Worm (Caenorhabditis elegans): ENCODE measurements around the gene cdc-25.2.
A peak's percentile ranks its signal among the peaks of the same experiment; 100 is the strongest.

cdc-25.2 gene

DNA sequence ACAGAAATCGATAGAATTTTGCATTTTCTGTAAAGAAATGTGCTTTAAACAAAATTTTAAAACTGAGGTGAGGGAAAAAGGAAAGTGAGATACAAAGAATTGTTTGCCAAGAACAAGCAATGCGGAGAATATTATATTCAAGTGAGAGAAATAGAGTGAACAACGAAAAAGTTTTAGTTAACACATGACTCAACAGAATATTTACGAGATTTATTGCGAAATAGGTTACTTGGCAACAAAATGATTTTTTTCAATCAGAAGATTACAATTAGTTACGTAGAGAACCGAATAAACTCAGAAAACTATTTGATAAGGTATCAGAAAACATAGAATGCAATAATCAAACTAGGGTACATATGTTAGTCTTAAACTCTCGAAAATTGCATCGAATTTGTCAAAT is 54.6 kb downstream of the cdc-25.2 start, which contains the start of gene nhr-117:
TSS of gene nhr-117 (minus strand) at position 27 of the 400 bp plus-strand sequence.
- TF ChIP-seq C34F6.9 (tag; optimal IDR thresholded peaks at IDR 0.05) = peak; percentile 53
- no peak for TF ChIP-seq unc-62 (GFP tag; optimal IDR thresholded peaks at IDR 0.05)
- TF ChIP-seq nhr-129 (tag; optimal IDR thresholded peaks at IDR 0.05) = peak; percentile 27
- TF ChIP-seq gmeb-1 (tag; optimal IDR thresholded peaks at IDR 0.05) = peak; percentile 5

DNA sequence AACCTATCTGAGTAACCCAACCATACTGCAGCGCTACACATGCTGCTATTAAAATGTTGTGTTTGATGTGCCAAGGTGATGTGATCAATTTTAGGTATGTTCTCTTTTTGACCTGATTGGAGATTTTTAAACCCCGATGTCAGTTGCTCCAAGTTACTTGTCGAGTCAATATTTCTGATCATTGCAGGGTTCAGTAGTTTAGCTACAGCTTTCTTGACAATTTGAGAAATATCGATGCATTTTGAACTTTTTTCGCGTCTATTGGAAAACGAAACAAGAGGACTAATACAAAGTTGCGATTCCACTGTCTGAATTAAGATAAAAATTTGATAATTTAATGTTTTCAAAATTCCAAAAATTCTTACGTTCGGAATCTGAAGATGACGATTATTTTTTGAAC is 56.6 kb downstream of the cdc-25.2 start:
- TF ChIP-seq nhr-6 (tag; optimal IDR thresholded peaks at IDR 0.05) = no peak
- TF ChIP-seq dmd-4 (tag; optimal IDR thresholded peaks at IDR 0.05) = no peak

DNA sequence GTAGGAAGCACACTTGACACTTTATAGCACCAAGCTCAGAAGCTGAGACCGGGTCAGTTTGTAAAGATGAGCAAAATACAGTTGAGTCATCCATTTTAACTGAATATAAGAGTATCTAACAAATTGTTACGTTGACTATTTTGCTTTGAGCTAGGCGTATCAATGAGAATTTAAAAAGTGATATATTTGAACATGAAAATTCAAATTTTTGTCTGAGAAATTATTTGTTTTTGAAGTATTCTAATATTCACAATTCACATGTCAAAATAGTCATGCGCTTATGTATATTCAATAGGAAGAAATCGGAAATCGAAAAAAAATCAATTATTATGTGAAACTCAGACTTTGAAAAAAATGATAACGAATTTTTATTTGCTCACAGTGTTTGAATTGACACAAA is 57.5 kb downstream of the cdc-25.2 start, which contains the start of gene nhr-110:
TSS of gene nhr-110 (minus strand) at position 101 of the 400 bp plus-strand sequence.
- TF ChIP-seq nhr-12 (tag; optimal IDR thresholded peaks at IDR 0.05) (no peak), peb-1 (tag; optimal IDR thresholded peaks at IDR 0.05) (no peak), sma-9 (GFP tag; optimal IDR thresholded peaks at IDR 0.05) (no peak), sma-9 (tag; optimal IDR thresholded peaks at IDR 0.05) (no peak), crh-2 (tag; optimal IDR thresholded peaks at IDR 0.05) (no peak), alr-1 (tag; optimal IDR thresholded peaks at IDR 0.05) (no peak), blmp-1 (tag; optimal IDR thresholded peaks at IDR 0.05; ENCODE audit: insufficient read depth) (no peak), nhr-77 (tag; optimal IDR thresholded peaks at IDR 0.05) (no peak), lin-39 (tag; optimal IDR thresholded peaks at IDR 0.05) (no peak), ceh-82 (tag; optimal IDR thresholded peaks at IDR 0.05) (no peak), nhr-25 (tag; optimal IDR thresholded peaks at IDR 0.05) (no peak), nhr-10 (tag; optimal IDR thresholded peaks at IDR 0.05) (no peak), mdl-1 (tag; optimal IDR thresholded peaks at IDR 0.05) (no peak), F13H6.1 (tag; optimal IDR thresholded peaks at IDR 0.05) (no peak), gmeb-1 (tag; optimal IDR thresholded peaks at IDR 0.05) (no peak), skn-1 (tag; optimal IDR thresholded peaks at IDR 0.05) (no peak), ceh-16 (tag; optimal IDR thresholded peaks at IDR 0.05) (no peak), nhr-11 (tag; optimal IDR thresholded peaks at IDR 0.05) (no peak)

DNA sequence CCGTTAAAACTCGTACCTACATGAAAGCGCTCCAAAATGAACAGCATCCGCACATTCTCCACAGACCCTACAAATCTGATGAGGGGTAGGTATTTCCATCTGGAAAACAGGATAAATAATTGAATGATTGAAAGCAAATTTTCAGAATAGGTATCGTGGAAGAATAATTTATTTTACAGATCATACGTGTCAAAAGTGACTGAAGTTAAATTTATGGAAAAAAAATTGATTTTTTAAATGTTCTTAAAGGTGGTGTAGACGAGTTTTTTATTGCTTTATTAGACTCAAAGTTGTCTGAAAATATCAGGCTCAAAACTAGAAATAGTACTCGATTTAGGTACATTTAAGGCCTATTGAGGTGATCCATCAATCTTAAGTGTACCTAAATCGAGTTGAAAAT is 59.8 kb downstream of the cdc-25.2 start, which contains the start of gene nhr-237:
TSS of gene nhr-237 (minus strand) at position 101 of the 400 bp plus-strand sequence.
- no peak for TF ChIP-seq fos-1 (tag; optimal IDR thresholded peaks at IDR 0.05)
- TF ChIP-seq mab-5 (tag; optimal IDR thresholded peaks at IDR 0.05) = no peak
- no peak for TF ChIP-seq ztf-1 (GFP tag; conservative IDR thresholded peaks at IDR 0.05)
- no peak for TF ChIP-seq unc-39 (tag; optimal IDR thresholded peaks at IDR 0.05)

DNA sequence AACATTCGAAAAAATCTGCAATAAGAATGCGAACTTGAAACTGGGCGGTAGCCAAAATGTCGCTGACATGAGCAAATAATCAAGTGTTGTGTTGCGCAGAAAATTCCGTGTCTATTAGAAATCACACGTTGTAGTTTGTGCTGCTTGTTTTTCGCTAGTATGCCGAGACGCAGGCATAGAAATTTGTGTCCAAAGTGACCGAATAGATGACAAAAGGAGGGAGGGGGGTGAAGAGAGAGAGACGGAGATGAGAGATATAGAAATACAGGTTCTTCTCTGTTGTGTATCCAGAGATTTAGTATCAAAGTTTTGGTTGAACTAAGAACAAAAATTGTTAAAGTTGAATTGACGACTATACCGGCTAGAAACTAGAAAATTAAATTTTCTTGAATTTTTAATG is 60.4 kb downstream of the cdc-25.2 start:
- no peak for TF ChIP-seq mbf-1 (tag; optimal IDR thresholded peaks at IDR 0.05)
- TF ChIP-seq mdl-1 (tag; optimal IDR thresholded peaks at IDR 0.05) = no peak
- no peak for TF ChIP-seq nhr-11 (tag; optimal IDR thresholded peaks at IDR 0.05)
- no peak for TF ChIP-seq ceh-82 (tag; optimal IDR thresholded peaks at IDR 0.05)
- TF ChIP-seq sem-4 (tag; optimal IDR thresholded peaks at IDR 0.05) = no peak
- peak; percentile 35 for TF ChIP-seq fos-1 (tag; optimal IDR thresholded peaks at IDR 0.05)
- no peak for TF ChIP-seq nhr-77 (tag; optimal IDR thresholded peaks at IDR 0.05)
- peak; percentile 56 for TF ChIP-seq sma-9 (GFP tag; optimal IDR thresholded peaks at IDR 0.05)
- no peak for TF ChIP-seq sma-9 (tag; optimal IDR thresholded peaks at IDR 0.05)
- no peak for TF ChIP-seq nhr-12 (tag; optimal IDR thresholded peaks at IDR 0.05)
- no peak for TF ChIP-seq elt-3 (tag; optimal IDR thresholded peaks at IDR 0.05)
- TF ChIP-seq egl-27 (tag; optimal IDR thresholded peaks at IDR 0.05) = peak; percentile 57
- peak; percentile 44 for TF ChIP-seq crh-2 (tag; optimal IDR thresholded peaks at IDR 0.05)
- TF ChIP-seq sma-3 (GFP tag; optimal IDR thresholded peaks at IDR 0.05) = peak; percentile 49
- TF ChIP-seq ama-1 (optimal IDR thresholded peaks at IDR 0.05) = no peak
- TF ChIP-seq nhr-25 (tag; optimal IDR thresholded peaks at IDR 0.05) = peak; percentile 69
- peak; percentile 84 for TF ChIP-seq F13H6.1 (tag; optimal IDR thresholded peaks at IDR 0.05)
- TF ChIP-seq Y55F3AM.14 (GFP tag; optimal IDR thresholded peaks at IDR 0.05) = no peak
- peak; percentile 76 for TF ChIP-seq nhr-129 (tag; optimal IDR thresholded peaks at IDR 0.05)
- TF ChIP-seq R02D3.7 (tag; optimal IDR thresholded peaks at IDR 0.05) = no peak
- no peak for TF ChIP-seq lsy-2 (tag; optimal IDR thresholded peaks at IDR 0.05)
- no peak for TF ChIP-seq nhr-237 (tag; optimal IDR thresholded peaks at IDR 0.05)
- no peak for TF ChIP-seq blmp-1 (tag; optimal IDR thresholded peaks at IDR 0.05; ENCODE audit: insufficient read depth)
- no peak for TF ChIP-seq dmd-4 (tag; optimal IDR thresholded peaks at IDR 0.05)
- no peak for TF ChIP-seq mab-5 (tag; optimal IDR thresholded peaks at IDR 0.05)
- TF ChIP-seq ztf-1 (GFP tag; conservative IDR thresholded peaks at IDR 0.05) = no peak

All from whole organism, L2 larva.